Fruit fly (Drosophila melanogaster): ENCODE data around the gene CG10343.
A peak's percentile ranks its signal among the peaks of the same experiment; 100 is the strongest.

The CG10343 gene

dm6 chr2L:18702721-18703488 lies at the start of gene CG10343, which contains the start of gene CG10376:
TSS of gene CG10343 (plus strand) at chr2L:18703473.
TSS of gene CG10376 (minus strand) at chr2L:18703105.
- no peak for TF ChIP-seq CG8478 (optimal IDR thresholded peaks at IDR 0.05)
- no peak for TF ChIP-seq CTCF (optimal IDR thresholded peaks at IDR 0.05)

- TF ChIP-seq CG8478 (optimal IDR thresholded peaks at IDR 0.05): no peak
- TF ChIP-seq CTCF (optimal IDR thresholded peaks at IDR 0.05): no peak
These were observed 46.5 kb upstream of the CG10343 start for dm6 chr2L:18656691-18657237.

- TF ChIP-seq CG8478 (optimal IDR thresholded peaks at IDR 0.05) (no peak), CTCF (optimal IDR thresholded peaks at IDR 0.05) (no peak)
These were observed 45.2 kb upstream of the CG10343 start for dm6 chr2L:18658108-18658507.

- TF ChIP-seq CTCF (optimal IDR thresholded peaks at IDR 0.05) (no peak), CG8478 (optimal IDR thresholded peaks at IDR 0.05) (no peak)
These were observed 39.9 kb upstream of the CG10343 start for dm6 chr2L:18663395-18663794.

dm6 chr2L:18664707-18665550 lies 38.3 kb upstream of the CG10343 start:
- TF ChIP-seq CG8478 (optimal IDR thresholded peaks at IDR 0.05): no peak
- TF ChIP-seq CTCF (optimal IDR thresholded peaks at IDR 0.05): no peak

dm6 chr2L:18665952-18666606 lies 37.2 kb upstream of the CG10343 start:
- TF ChIP-seq CTCF (optimal IDR thresholded peaks at IDR 0.05): peak; percentile 93 to 97
- no peak for TF ChIP-seq CG8478 (optimal IDR thresholded peaks at IDR 0.05)

- no peak for TF ChIP-seq CG8478 (optimal IDR thresholded peaks at IDR 0.05)
- no peak for TF ChIP-seq CTCF (optimal IDR thresholded peaks at IDR 0.05)
These were observed 32.1 kb upstream of the CG10343 start, which contains the start of gene CG43338 for dm6 chr2L:18671146-18671545. TSS of gene CG43338 (minus strand) at chr2L:18671246.

dm6 chr2L:18673185-18673584 lies 30.1 kb upstream of the CG10343 start, which contains the start of gene CG43339:
TSS of gene CG43339 (minus strand) at chr2L:18673285.
- TF ChIP-seq CTCF (optimal IDR thresholded peaks at IDR 0.05) (no peak), CG8478 (optimal IDR thresholded peaks at IDR 0.05) (no peak)

- TF ChIP-seq CTCF (optimal IDR thresholded peaks at IDR 0.05) (no peak), CG8478 (optimal IDR thresholded peaks at IDR 0.05) (no peak)
These were observed 28.3 kb upstream of the CG10343 start, which contains the start of gene Mst36Fb for dm6 chr2L:18674994-18675393. TSS of gene Mst36Fb (minus strand) at chr2L:18675094.

- TF ChIP-seq CG8478 (optimal IDR thresholded peaks at IDR 0.05) (no peak), CTCF (optimal IDR thresholded peaks at IDR 0.05) (no peak)
These were observed 26.1 kb upstream of the CG10343 start, which contains the start of the genes Mst36Fa and CG31751 for dm6 chr2L:18676948-18677820. TSS of gene Mst36Fa (minus strand) at chr2L:18676998. TSS of gene CG31751 (plus strand) at chr2L:18677221.

- TF ChIP-seq CTCF (optimal IDR thresholded peaks at IDR 0.05) (no peak), CG8478 (optimal IDR thresholded peaks at IDR 0.05) (no peak)
These were observed 25.2 kb upstream of the CG10343 start for dm6 chr2L:18677910-18678639.

dm6 chr2L:18681903-18682302 lies 21.4 kb upstream of the CG10343 start, which contains the start of gene tos:
TSS of gene tos (minus strand) at chr2L:18682075.
- TF ChIP-seq CTCF (optimal IDR thresholded peaks at IDR 0.05) (no peak), CG8478 (optimal IDR thresholded peaks at IDR 0.05) (no peak)

- TF ChIP-seq CG8478 (optimal IDR thresholded peaks at IDR 0.05) (no peak), CTCF (optimal IDR thresholded peaks at IDR 0.05) (no peak)
These were observed 15.4 kb upstream of the CG10343 start for dm6 chr2L:18687827-18688226.

All from S2 (cell line).